Worm (Caenorhabditis elegans): ENCODE results near the gene athp-1.

ce11 chrIII:10844873-10845272 is 36.7 kb upstream of the athp-1 start, which contains the start of gene pde-12:
- no peak for TF ChIP-seq mdl-1 (tag; optimal IDR thresholded peaks at IDR 0.05)
- peak; percentile 1 for TF ChIP-seq egl-5 (tag; optimal IDR thresholded peaks at IDR 0.05)
- TF ChIP-seq aly-2 (tag; optimal IDR thresholded peaks at IDR 0.05), result no peak
- TF ChIP-seq lsy-12 (tag; optimal IDR thresholded peaks at IDR 0.05), result peak; percentile 83

Measured in whole organism, L3 larva.